Worm (Caenorhabditis elegans) whole organism, mixed stage, embryonic: ENCODE data around the gene W08E12.4.

Experiments
- elt-3 ChIP-seq: fragments of 150-350 bp; optimal IDR thresholded peaks from 2 replicates; lab custom pipeline; 2014; ENCODE audit warnings: missing biosample characterization, missing genetic modification characterization
- nhr-12 ChIP-seq: fragments of 150-350 bp; optimal IDR thresholded peaks from 2 replicates; lab custom pipeline; 2014; ENCODE audit warnings: missing biosample characterization, missing genetic modification characterization
- nhr-237 ChIP-seq: fragments of 150-350 bp; optimal IDR thresholded peaks from 2 replicates; lab custom pipeline; 2014; ENCODE audit warnings: missing biosample characterization, missing genetic modification characterization
- pha-4 ChIP-seq: fragments of 150-350 bp; optimal IDR thresholded peaks from 2 replicates; lab custom pipeline; 2018; ENCODE audit warnings: missing biosample characterization, missing genetic modification reagents, missing genetic modification characterization
- unc-62 ChIP-seq: fragments of 150-350 bp; optimal IDR thresholded peaks from 2 replicates; lab custom pipeline; 2014; ENCODE audit warnings: missing biosample characterization, missing genetic modification reagents, missing genetic modification characterization

ce11 chrIV:3298300-3298699, 3.9 kb upstream of the W08E12.4 start, which contains the start of gene W08E12.6:
- TF ChIP-seq nhr-237 (tag; lab: Kevin White, UChicago) = no peak
- TF ChIP-seq elt-3 = no peak
- no peak for TF ChIP-seq nhr-12
- TF ChIP-seq pha-4 (tag; lab: Kevin White, UChicago) = no peak
- TF ChIP-seq unc-62 (GFP tag; lab: Kevin White, UChicago) = no peak
